Fruit fly (Drosophila melanogaster) whole organism, adult: ENCODE measurements around the gene CG31917.

Experiments
- CG11617 ChIP-seq: fragments of 200-800 bp; sonication (Bioruptor generic); optimal IDR thresholded peaks from 2 replicates; lab custom pipeline; 2017; ENCODE audit warnings: mild to moderate bottlenecking, missing biosample characterization, missing genetic modification reagents, missing genetic modification characterization
- CG12768 ChIP-seq: fragments of 200-800 bp; sonication (Bioruptor generic); optimal IDR thresholded peaks from 2 replicates; lab custom pipeline; 2017; ENCODE audit warnings: missing biosample characterization, missing genetic modification characterization, mild to moderate bottlenecking, moderate library complexity, missing genetic modification reagents
- CG14711 ChIP-seq: fragments of 200-800 bp; sonication (Bioruptor generic); optimal IDR thresholded peaks from 2 replicates; lab custom pipeline; 2018; ENCODE audit warnings: missing biosample characterization, mild to moderate bottlenecking, missing genetic modification characterization, moderate library complexity
- CG1620 ChIP-seq: fragments of 200-800 bp; sonication (Bioruptor generic); optimal IDR thresholded peaks from 2 replicates; lab custom pipeline; 2016; ENCODE audit warnings: missing biosample characterization, missing genetic modification characterization
- CG33017 ChIP-seq: fragments of 200-800 bp; sonication (Bioruptor generic); optimal IDR thresholded peaks from 2 replicates; lab custom pipeline; 2018; ENCODE audit warnings: missing biosample characterization, mild to moderate bottlenecking, missing genetic modification characterization, moderate library complexity
- CG5204 ChIP-seq: fragments of 200-800 bp; sonication (Bioruptor generic); optimal IDR thresholded peaks from 2 replicates; lab custom pipeline; 2016; ENCODE audit warnings: missing biosample characterization, missing genetic modification characterization
- CG7045 ChIP-seq: fragments of 200-800 bp; sonication (Bioruptor generic); optimal IDR thresholded peaks from 2 replicates; lab custom pipeline; 2017; ENCODE audit warnings: missing biosample characterization, mild to moderate bottlenecking, missing genetic modification characterization
- CG7101 ChIP-seq: fragments of 200-800 bp; sonication (Bioruptor generic); optimal IDR thresholded peaks from 2 replicates; lab custom pipeline; 2018; ENCODE audit warnings: missing biosample characterization, mild to moderate bottlenecking, missing genetic modification characterization, moderate library complexity
- Clk ChIP-seq: fragments of 200-800 bp; sonication (Bioruptor generic); optimal IDR thresholded peaks from 2 replicates; lab custom pipeline; 2017; ENCODE audit warnings: missing biosample characterization, missing genetic modification characterization
- Crg-1 ChIP-seq: fragments of 200-800 bp; sonication (Bioruptor generic); optimal IDR thresholded peaks from 2 replicates; lab custom pipeline; 2016; ENCODE audit warnings: missing biosample characterization, missing genetic modification characterization
- Hr96 ChIP-seq: fragments of 200-800 bp; sonication (Bioruptor generic); optimal IDR thresholded peaks from 2 replicates; lab custom pipeline; 2016; ENCODE audit warnings: missing biosample characterization, missing genetic modification characterization
- Mnt ChIP-seq: fragments of 200-800 bp; sonication (Bioruptor generic); optimal IDR thresholded peaks from 2 replicates; lab custom pipeline; 2016; ENCODE audit warnings: missing biosample characterization, mild to moderate bottlenecking, missing genetic modification characterization
- bab1 ChIP-seq: fragments of 200-800 bp; sonication (Bioruptor generic); optimal IDR thresholded peaks from 3 replicates; lab custom pipeline; 2019; ENCODE audit warnings: missing biosample characterization, mild to moderate bottlenecking, missing genetic modification characterization, moderate library complexity
- cic ChIP-seq: fragments of 200-800 bp; sonication (Bioruptor generic); optimal IDR thresholded peaks from 2 replicates; lab custom pipeline; 2017; ENCODE audit warnings: missing biosample characterization, mild to moderate bottlenecking, missing genetic modification characterization, moderate library complexity
- cnc ChIP-seq, 2 experiments: fragments of >200 bp; optimal IDR thresholded peaks; 2 replicates each; lab custom pipeline; 2017
- kay ChIP-seq: fragments of 200-800 bp; sonication (Bioruptor generic); peaks from one replicate; lab custom pipeline; 2016; ENCODE audit warnings: missing biosample characterization, missing genetic modification characterization, borderline replicate concordance
- ovo ChIP-seq: fragments of 200-800 bp; sonication (Bioruptor generic); optimal IDR thresholded peaks from 2 replicates; lab custom pipeline; 2016; ENCODE audit warnings: missing biosample characterization, missing genetic modification characterization
- pad ChIP-seq: fragments of 200-800 bp; sonication (Bioruptor generic); optimal IDR thresholded peaks from 3 replicates; lab custom pipeline; 2017; ENCODE audit warnings: missing biosample characterization, missing genetic modification characterization, mild to moderate bottlenecking, moderate library complexity, missing genetic modification reagents
- tj ChIP-seq: fragments of 200-800 bp; sonication (Bioruptor generic); optimal IDR thresholded peaks from 3 replicates; lab custom pipeline; 2017; ENCODE audit warnings: missing biosample characterization, mild to moderate bottlenecking, missing genetic modification characterization, moderate library complexity
- toe ChIP-seq: fragments of 200-800 bp; sonication (Bioruptor generic); optimal IDR thresholded peaks from 2 replicates; lab custom pipeline; 2016; ENCODE audit warnings: missing biosample characterization, missing genetic modification characterization

CG31917 gene

dm6 chr2L:5044361-5044891 is 33.8 kb upstream of the CG31917 start, which contains the start of gene CG31650:
Gene CG31650 (minus strand): TSS chr2L:5044712.
- no peak for TF ChIP-seq cnc (optimal IDR thresholded peaks at IDR 0.05; lab: Kevin White, UChicago)
- no peak for TF ChIP-seq CG5204 (GFP tag; lab: Kevin White, UChicago)
- TF ChIP-seq Mnt (GFP tag; lab: Kevin White, UChicago), result no peak
- no peak for TF ChIP-seq Hr96 (GFP tag; lab: Kevin White, UChicago)
- TF ChIP-seq bab1 (GFP tag; lab: Kevin White, UChicago), result no peak
- TF ChIP-seq CG33017, result no peak
- TF ChIP-seq CG11617 (GFP tag; lab: Kevin White, UChicago), result no peak
- no peak for TF ChIP-seq cic (GFP tag; lab: Kevin White, UChicago)
- TF ChIP-seq kay (GFP tag; lab: Kevin White, UChicago), result no peak
- TF ChIP-seq CG7101 (tag; lab: Kevin White, UChicago), result no peak
- TF ChIP-seq Crg-1 (GFP tag; lab: Kevin White, UChicago), result no peak
- TF ChIP-seq tj, result no peak
- no peak for TF ChIP-seq Clk
- no peak for TF ChIP-seq CG14711 (tag; lab: Kevin White, UChicago)
- TF ChIP-seq CG12768, result no peak

DNA sequence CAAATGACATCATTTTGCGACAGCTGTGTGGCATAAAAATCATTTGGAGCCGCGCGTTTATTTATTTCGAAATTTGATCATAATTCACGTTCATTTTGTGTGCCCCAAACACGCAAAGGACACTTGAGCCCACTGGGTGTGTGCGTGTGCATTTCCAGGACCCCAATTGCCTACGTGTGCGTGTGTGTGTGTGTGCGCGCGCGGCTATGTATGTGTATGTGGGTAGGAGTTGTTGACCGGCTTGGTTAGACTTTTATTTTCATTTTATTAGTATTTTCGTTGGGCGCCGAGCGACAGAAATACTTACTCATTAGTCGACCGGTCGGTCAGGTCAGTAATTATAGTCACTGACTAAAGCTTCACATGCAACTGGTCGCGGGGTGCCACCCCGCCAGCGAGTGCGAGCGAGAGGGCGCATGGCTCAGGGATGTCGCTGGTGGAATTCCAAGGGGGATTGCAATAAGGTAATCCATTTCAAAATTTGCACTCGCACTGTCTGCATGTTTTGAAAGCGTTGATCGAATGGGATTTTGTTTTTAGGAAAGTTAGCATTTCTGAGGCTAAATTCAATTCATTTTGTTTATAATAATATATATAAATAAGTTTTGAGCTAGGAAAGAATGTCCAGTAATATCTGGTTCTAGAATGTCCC is 33.0 kb upstream of the CG31917 start:
- peak; percentile 59 for TF ChIP-seq CG7045 (GFP tag; lab: Kevin White, UChicago)
- peak; percentile 22 for TF ChIP-seq CG14711 (tag; lab: Kevin White, UChicago)
- TF ChIP-seq Clk, result no peak
- TF ChIP-seq Mnt (GFP tag; lab: Kevin White, UChicago), result peak; percentile 12
- peak; percentile 40 for TF ChIP-seq CG12768
- no peak for TF ChIP-seq tj
- no peak for TF ChIP-seq toe (GFP tag; lab: Kevin White, UChicago)
- no peak for TF ChIP-seq ovo (GFP tag; lab: Kevin White, UChicago)
- TF ChIP-seq CG11617 (GFP tag; lab: Kevin White, UChicago), result no peak
- no peak for TF ChIP-seq bab1 (GFP tag; lab: Kevin White, UChicago)
- peak; percentile 30 for TF ChIP-seq CG5204 (GFP tag; lab: Kevin White, UChicago)
- TF ChIP-seq CG33017, result no peak
- no peak for TF ChIP-seq cnc (optimal IDR thresholded peaks at IDR 0.05; lab: Kevin White, UChicago)
- TF ChIP-seq cic (GFP tag; lab: Kevin White, UChicago), result no peak
- TF ChIP-seq Crg-1 (GFP tag; lab: Kevin White, UChicago), result no peak
- no peak for TF ChIP-seq kay (GFP tag; lab: Kevin White, UChicago)
- TF ChIP-seq CG7101 (tag; lab: Kevin White, UChicago), result peak; percentile 6
- TF ChIP-seq CG1620 (GFP tag; lab: Kevin White, UChicago), result no peak
- no peak for TF ChIP-seq pad (GFP tag; lab: Kevin White, UChicago)
- TF ChIP-seq Hr96 (GFP tag; lab: Kevin White, UChicago), result no peak

- no peak for TF ChIP-seq CG7045 (GFP tag; lab: Kevin White, UChicago)
- no peak for TF ChIP-seq cnc (optimal IDR thresholded peaks at IDR 0.05; lab: Kevin White, UChicago)
- TF ChIP-seq tj, result peak; percentile 94
- TF ChIP-seq CG11617 (GFP tag; lab: Kevin White, UChicago), result peak; percentile 22
- peak; percentile 53 for TF ChIP-seq Clk
- TF ChIP-seq toe (GFP tag; lab: Kevin White, UChicago), result peak; percentile 62
- TF ChIP-seq CG33017, result no peak
- TF ChIP-seq CG7101 (tag; lab: Kevin White, UChicago), result peak; percentile 70
- peak; percentile 75 for TF ChIP-seq Mnt (GFP tag; lab: Kevin White, UChicago)
- peak; percentile 48 for TF ChIP-seq CG14711 (tag; lab: Kevin White, UChicago)
- TF ChIP-seq pad (GFP tag; lab: Kevin White, UChicago), result peak; percentile 57
- TF ChIP-seq kay (GFP tag; lab: Kevin White, UChicago), result no peak
- peak; percentile 69 for TF ChIP-seq Hr96 (GFP tag; lab: Kevin White, UChicago)
- peak; percentile 20 for TF ChIP-seq cic (GFP tag; lab: Kevin White, UChicago)
- peak; percentile 69 for TF ChIP-seq bab1 (GFP tag; lab: Kevin White, UChicago)
- peak; percentile 81 for TF ChIP-seq CG1620 (GFP tag; lab: Kevin White, UChicago)
- peak; percentile 63 for TF ChIP-seq Crg-1 (GFP tag; lab: Kevin White, UChicago)
These were observed 32.4 kb upstream of the CG31917 start, which contains the start of the genes CG33995, CG44000 and CG44001 for dm6 chr2L:5043043-5043442. Gene CG33995 (plus strand): TSS chr2L:5043270. Gene CG44000 (plus strand): TSS chr2L:5043270. Gene CG44001 (plus strand): TSS chr2L:5043270.

DNA sequence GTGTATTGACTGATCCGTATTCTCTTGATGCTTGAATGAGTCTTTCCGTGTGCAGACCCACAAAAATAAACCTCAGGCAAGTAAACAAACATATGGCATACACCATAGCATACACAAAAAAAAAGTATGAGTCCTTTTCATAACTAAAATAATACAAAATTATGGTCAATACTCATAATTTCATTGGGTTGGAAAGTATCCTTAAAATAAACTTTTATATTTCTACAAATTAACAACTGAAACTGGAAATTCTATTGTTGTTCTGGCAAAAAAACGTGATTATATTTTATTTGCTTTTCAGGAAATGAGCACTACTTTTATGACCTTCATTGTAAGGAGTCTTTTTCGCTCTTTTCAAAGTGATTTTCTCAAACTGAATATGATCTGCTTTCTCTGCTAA is 31.4 kb upstream of the CG31917 start:
- TF ChIP-seq toe (GFP tag; lab: Kevin White, UChicago), result no peak
- TF ChIP-seq bab1 (GFP tag; lab: Kevin White, UChicago), result no peak
- TF ChIP-seq CG11617 (GFP tag; lab: Kevin White, UChicago), result no peak
- TF ChIP-seq CG33017, result no peak
- TF ChIP-seq CG14711 (tag; lab: Kevin White, UChicago), result no peak
- TF ChIP-seq CG1620 (GFP tag; lab: Kevin White, UChicago), result no peak
- no peak for TF ChIP-seq kay (GFP tag; lab: Kevin White, UChicago)

dm6 chr2L:5037402-5037860 is 26.8 kb upstream of the CG31917 start, which contains the start of the genes CG14042 and SP555:
Gene CG14042 (plus strand): TSS chr2L:5037709.
Gene SP555 (plus strand): TSS chr2L:5037709.
- TF ChIP-seq CG33017 (no peak), bab1 (GFP tag; lab: Kevin White, UChicago) (no peak), CG11617 (GFP tag; lab: Kevin White, UChicago) (no peak), CG14711 (tag; lab: Kevin White, UChicago) (no peak), cnc (optimal IDR thresholded peaks at IDR 0.05; lab: Kevin White, UChicago) (no peak), Mnt (GFP tag; lab: Kevin White, UChicago) (no peak), pad (GFP tag; lab: Kevin White, UChicago) (peak; percentile 18), kay (GFP tag; lab: Kevin White, UChicago) (no peak)
